Fruit fly (Drosophila melanogaster) whole organism, wandering third instar larva: ENCODE measurements around the gene HHEX.

Experiments
- CG32264 ChIP-seq: fragments of 200-800 bp; sonication (Bioruptor generic); optimal IDR thresholded peaks from 2 replicates; lab custom pipeline; 2016; ENCODE audit warnings: missing biosample characterization, missing genetic modification characterization
- CG9705 ChIP-seq: fragments of 200-800 bp; sonication (Bioruptor generic); optimal IDR thresholded peaks from 2 replicates; lab custom pipeline; 2018; ENCODE audit warnings: missing biosample characterization, mild to moderate bottlenecking, missing genetic modification characterization
- CrebA ChIP-seq: fragments of 200-800 bp; sonication (Bioruptor generic); optimal IDR thresholded peaks from 2 replicates; lab custom pipeline; 2016; ENCODE audit warnings: missing biosample characterization, mild to moderate bottlenecking, missing genetic modification characterization, borderline replicate concordance
- Dfd ChIP-seq: fragments of >200 bp; optimal IDR thresholded peaks from 2 replicates; lab custom pipeline; 2017; ENCODE audit warnings: missing biosample characterization, missing genetic modification characterization
- Dif ChIP-seq: fragments of 200-275, 200-300 bp; sonication (Bioruptor generic); optimal IDR thresholded peaks from 2 replicates; lab custom pipeline; 2018; ENCODE audit warnings: missing biosample characterization, missing genetic modification characterization; ENCODE audit not compliant: partially characterized antibody
- HLH106 ChIP-seq: fragments of 200-800 bp; optimal IDR thresholded peaks from 3 replicates; lab custom pipeline; 2019; ENCODE audit warnings: missing biosample characterization, mild to moderate bottlenecking, missing genetic modification characterization, moderate library complexity
- Hnf4 ChIP-seq: fragments of 200-800 bp; sonication (Bioruptor generic); optimal IDR thresholded peaks from 2 replicates; lab custom pipeline; 2016; ENCODE audit warnings: missing biosample characterization, mild to moderate bottlenecking, missing genetic modification characterization
- Hr78 ChIP-seq: fragments of >200 bp; optimal IDR thresholded peaks from 2 replicates; lab custom pipeline; 2017; ENCODE audit warnings: missing biosample characterization, missing genetic modification characterization
- Hr83 ChIP-seq: fragments of 200-300 bp; sonication (Bioruptor generic); optimal IDR thresholded peaks from 2 replicates; lab custom pipeline; 2016; ENCODE audit warnings: missing biosample characterization, mild to moderate bottlenecking, missing genetic modification characterization, moderate library complexity; ENCODE audit not compliant: poor library complexity, severe bottlenecking
- Jra ChIP-seq: sonication (Bioruptor generic); optimal IDR thresholded peaks from 2 replicates; lab custom pipeline; 2016; ENCODE audit warnings: missing biosample characterization, missing genetic modification characterization
- Myc ChIP-seq: fragments of >200 bp; optimal IDR thresholded peaks from 2 replicates; lab custom pipeline; 2017
- N ChIP-seq: fragments of >200 bp; optimal IDR thresholded peaks from 2 replicates; lab custom pipeline; 2018; ENCODE audit warnings: missing biosample characterization, missing external identifiers, missing genetic modification characterization
- OdsH ChIP-seq: fragments of 200-800 bp; sonication (Bioruptor generic); optimal IDR thresholded peaks from 2 replicates; lab custom pipeline; 2016; ENCODE audit warnings: missing biosample characterization, mild to moderate bottlenecking, missing genetic modification characterization
- Rel ChIP-seq, 2 experiments: fragments of 200-800 bp; sonication (Bioruptor generic) in 1 of 2; optimal IDR thresholded peaks; 2 replicates in 1 of 2; 3 replicates in 1 of 2; lab custom pipeline; 2016 to 2019; ENCODE audit warnings: mild to moderate bottlenecking in 2 of 2, missing biosample characterization in 2 of 2, missing genetic modification characterization in 2 of 2, moderate library complexity in 1 of 2
- Sp1 ChIP-seq: fragments of 200-800 bp; sonication (Bioruptor generic); optimal IDR thresholded peaks from 3 replicates; lab custom pipeline; 2019; ENCODE audit warnings: missing biosample characterization, mild to moderate bottlenecking, missing genetic modification characterization, moderate library complexity
- Vsx2 ChIP-seq: fragments of 200-300, 225-300 bp; sonication (Bioruptor generic); optimal IDR thresholded peaks from 2 replicates; lab custom pipeline; 2018; ENCODE audit warnings: missing biosample characterization, missing genetic modification characterization; ENCODE audit not compliant: partially characterized antibody
- brk ChIP-seq: fragments of 200-800 bp; sonication (Bioruptor generic); optimal IDR thresholded peaks from 2 replicates; lab custom pipeline; 2016; ENCODE audit warnings: missing biosample characterization, mild to moderate bottlenecking, missing genetic modification characterization
- dl ChIP-seq, 2 experiments: fragments of 175-275, 200-275 bp in 1 of 2; fragments of 200-275 bp in 1 of 2; sonication (Bioruptor generic); optimal IDR thresholded peaks; lab custom pipeline; 2018; ENCODE audit warnings: mild to moderate bottlenecking in 2 of 2, missing biosample characterization in 2 of 2, missing genetic modification characterization in 2 of 2, moderate library complexity in 2 of 2; ENCODE audit not compliant: partially characterized antibody in 2 of 2, insufficient read depth in 1 of 2
- dmrt93B ChIP-seq: fragments of 200-800 bp; sonication (Bioruptor generic); optimal IDR thresholded peaks from 2 replicates; lab custom pipeline; 2018; ENCODE audit warnings: missing biosample characterization, mild to moderate bottlenecking, missing genetic modification characterization
- dsf ChIP-seq: sonication (Bioruptor generic); optimal IDR thresholded peaks from 2 replicates; lab custom pipeline; 2016; ENCODE audit warnings: missing biosample characterization, missing genetic modification characterization, borderline replicate concordance
- ey ChIP-seq: fragments of 200-800 bp; sonication (Bioruptor generic); optimal IDR thresholded peaks from 2 replicates; lab custom pipeline; 2016; ENCODE audit warnings: missing biosample characterization, missing genetic modification characterization
- foxo ChIP-seq, 2 experiments: fragments of 200-800 bp; sonication (Bioruptor generic); optimal IDR thresholded peaks; 2 replicates in 1 of 2; 3 replicates in 1 of 2; lab custom pipeline; 2016 to 2017; ENCODE audit warnings: missing biosample characterization in 2 of 2, missing genetic modification characterization in 2 of 2
- fru ChIP-seq: fragments of 200-800 bp; sonication (Bioruptor generic); optimal IDR thresholded peaks from 3 replicates; lab custom pipeline; 2016; ENCODE audit warnings: missing biosample characterization, mild to moderate bottlenecking, missing genetic modification characterization
- jim ChIP-seq: fragments of 175-275, 200-325 bp; sonication (Bioruptor generic); optimal IDR thresholded peaks from 2 replicates; lab custom pipeline; 2016; ENCODE audit warnings: missing biosample characterization, mild to moderate bottlenecking, missing genetic modification characterization
- lola ChIP-seq: fragments of >200 bp; optimal IDR thresholded peaks from 2 replicates; lab custom pipeline; 2017; ENCODE audit warnings: missing biosample characterization, missing genetic modification characterization
- pan ChIP-seq: fragments of >200 bp; optimal IDR thresholded peaks from 2 replicates; lab custom pipeline; 2017
- psq ChIP-seq: fragments of 200-800 bp; sonication (Bioruptor generic); optimal IDR thresholded peaks from 3 replicates; lab custom pipeline; 2017; ENCODE audit warnings: missing biosample characterization, mild to moderate bottlenecking, missing genetic modification characterization, moderate library complexity
- rgr ChIP-seq: fragments of 200-800 bp; sonication (Bioruptor generic); optimal IDR thresholded peaks from 3 replicates; lab custom pipeline; 2016; ENCODE audit warnings: missing biosample characterization, mild to moderate bottlenecking, missing genetic modification characterization
- sage ChIP-seq: fragments of 200-800 bp; sonication (Bioruptor generic); optimal IDR thresholded peaks from 2 replicates; lab custom pipeline; 2016; ENCODE audit warnings: missing biosample characterization, mild to moderate bottlenecking, missing genetic modification characterization
- sv ChIP-seq: fragments of 200-800 bp; sonication (Bioruptor generic); optimal IDR thresholded peaks from 3 replicates; lab custom pipeline; 2016; ENCODE audit warnings: missing biosample characterization, missing genetic modification characterization
- tai ChIP-seq: sonication (Bioruptor generic); optimal IDR thresholded peaks from 2 replicates; lab custom pipeline; 2016; ENCODE audit warnings: missing biosample characterization, missing genetic modification characterization
- woc ChIP-seq: sonication (Bioruptor generic); optimal IDR thresholded peaks from 2 replicates; lab custom pipeline; 2016; ENCODE audit warnings: missing biosample characterization, mild to moderate bottlenecking, missing genetic modification characterization

The HHEX gene

DNA sequence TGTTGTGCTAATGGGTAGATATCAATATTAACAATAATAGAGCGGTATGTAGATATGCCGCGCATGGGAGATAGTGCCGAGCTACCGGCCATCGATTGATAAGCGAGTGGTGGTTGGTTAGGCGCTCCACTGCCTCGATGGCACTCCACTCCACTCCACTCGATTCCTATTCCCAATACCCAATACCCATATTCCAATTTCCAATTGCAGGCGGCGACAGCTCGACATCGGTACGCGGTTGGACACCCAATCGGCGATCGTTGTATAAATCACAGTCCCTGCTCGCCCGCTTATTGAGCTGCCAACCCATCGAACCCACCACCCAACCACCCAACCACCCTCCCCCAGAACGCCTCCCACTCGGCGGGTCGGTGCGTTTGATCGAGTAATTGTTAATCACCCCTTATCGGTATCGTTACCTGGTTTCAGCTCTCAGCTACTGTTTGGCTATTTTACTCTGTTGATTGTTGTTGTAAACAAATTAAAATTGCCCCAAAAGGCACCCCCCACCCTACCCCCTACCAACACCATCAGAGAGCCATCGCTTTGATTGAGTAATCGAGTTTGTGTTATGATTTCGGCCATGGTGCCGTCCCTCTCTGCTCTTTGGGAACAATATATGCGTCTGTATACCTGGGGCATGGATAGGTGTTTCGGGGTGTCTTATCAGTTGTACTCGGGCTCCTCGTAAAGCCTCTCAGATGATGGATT, at the start of gene HHEX:
Gene HHEX, minus strand, starts transcription at position 51 of the 711 bp plus-strand sequence.
- TF ChIP-seq Jra (GFP tag; lab: Kevin White, UChicago), result no peak
- no peak for TF ChIP-seq sage (GFP tag; lab: Kevin White, UChicago)
- no peak for TF ChIP-seq lola (GFP tag; lab: Kevin White, UChicago)
- no peak for TF ChIP-seq brk
- no peak for TF ChIP-seq Rel (GFP tag; optimal IDR thresholded peaks at IDR 0.05; lab: Kevin White, UChicago)
- peak; percentile 20 for TF ChIP-seq Rel (tag; optimal IDR thresholded peaks at IDR 0.05; lab: Kevin White, UChicago)
- TF ChIP-seq HLH106 (tag; lab: Kevin White, UChicago), result no peak
- TF ChIP-seq jim (GFP tag; lab: Kevin White, UChicago), result no peak
- no peak for TF ChIP-seq fru (GFP tag; lab: Kevin White, UChicago)

DNA sequence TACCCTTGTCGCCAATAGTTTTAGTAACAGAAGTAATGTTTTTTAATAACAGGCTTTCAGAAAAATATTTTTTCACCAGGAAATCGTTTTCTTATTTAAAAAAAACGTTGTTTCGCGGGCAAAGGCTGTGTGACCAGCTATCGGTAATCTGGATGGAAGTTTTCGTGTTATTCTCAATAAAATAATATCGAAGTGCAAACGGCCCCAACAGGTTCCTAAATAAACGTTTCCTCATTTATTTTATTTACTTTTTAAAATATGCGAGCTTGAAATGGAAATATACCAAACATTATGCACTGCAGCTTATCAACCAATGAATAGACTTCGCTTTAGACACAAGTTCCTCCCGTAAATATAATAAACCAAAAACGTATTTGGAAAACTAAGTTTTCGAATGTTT, 49.3 kb upstream of the HHEX start, which contains the start of gene Ice2:
Gene Ice2, plus strand, starts transcription at position 167 of the 400 bp plus-strand sequence.
- TF ChIP-seq Dfd (GFP tag; lab: Kevin White, UChicago), result no peak
- peak; percentile 43 to 86 for TF ChIP-seq dl (GFP tag; optimal IDR thresholded peaks at IDR 0.05; lab: Kevin White, UChicago; ENCODE audit: insufficient read depth in 1 of 2, partially characterized antibody in 2 of 2)
- TF ChIP-seq Dif (GFP tag; lab: Kevin White, UChicago), result peak; percentile 98
- TF ChIP-seq Hr78 (GFP tag; lab: Kevin White, UChicago), result no peak
- TF ChIP-seq foxo (GFP tag; optimal IDR thresholded peaks at IDR 0.05; lab: Kevin White, UChicago), result no peak
- TF ChIP-seq Vsx2, result peak; percentile 99

DNA sequence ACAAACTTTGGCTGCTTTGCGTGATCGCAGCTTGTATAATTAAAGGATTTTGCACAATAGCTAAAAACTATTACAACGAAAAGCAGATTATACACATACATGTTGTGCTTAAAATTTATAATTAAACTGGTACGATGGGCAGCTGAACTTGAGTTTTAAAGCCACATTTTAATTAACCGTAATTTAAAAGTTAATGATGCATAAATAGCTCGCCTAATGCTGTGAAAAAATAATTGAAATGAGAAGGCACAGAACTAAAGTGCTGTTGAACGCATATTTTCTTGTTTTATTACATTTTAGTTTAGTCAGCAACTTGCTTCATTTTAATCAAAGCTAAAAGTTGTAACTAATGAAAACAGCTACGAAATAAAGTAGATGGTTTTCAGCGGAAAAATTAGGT, 48.9 kb upstream of the HHEX start, which contains the start of gene Obp93a:
Gene Obp93a, minus strand, starts transcription at position 101 of the 400 bp plus-strand sequence.
- no peak for TF ChIP-seq HLH106 (tag; lab: Kevin White, UChicago)
- TF ChIP-seq CG32264 (GFP tag; lab: Kevin White, UChicago), result no peak
- TF ChIP-seq Sp1 (GFP tag; lab: Kevin White, UChicago), result no peak
- no peak for TF ChIP-seq sv (GFP tag; lab: Kevin White, UChicago)
- no peak for TF ChIP-seq dsf (GFP tag; lab: Kevin White, UChicago)
- no peak for TF ChIP-seq tai
- TF ChIP-seq dmrt93B (GFP tag; lab: Kevin White, UChicago), result no peak
- TF ChIP-seq ey (GFP tag; lab: Kevin White, UChicago), result no peak
- TF ChIP-seq brk, result no peak
- no peak for TF ChIP-seq lola (GFP tag; lab: Kevin White, UChicago)

DNA sequence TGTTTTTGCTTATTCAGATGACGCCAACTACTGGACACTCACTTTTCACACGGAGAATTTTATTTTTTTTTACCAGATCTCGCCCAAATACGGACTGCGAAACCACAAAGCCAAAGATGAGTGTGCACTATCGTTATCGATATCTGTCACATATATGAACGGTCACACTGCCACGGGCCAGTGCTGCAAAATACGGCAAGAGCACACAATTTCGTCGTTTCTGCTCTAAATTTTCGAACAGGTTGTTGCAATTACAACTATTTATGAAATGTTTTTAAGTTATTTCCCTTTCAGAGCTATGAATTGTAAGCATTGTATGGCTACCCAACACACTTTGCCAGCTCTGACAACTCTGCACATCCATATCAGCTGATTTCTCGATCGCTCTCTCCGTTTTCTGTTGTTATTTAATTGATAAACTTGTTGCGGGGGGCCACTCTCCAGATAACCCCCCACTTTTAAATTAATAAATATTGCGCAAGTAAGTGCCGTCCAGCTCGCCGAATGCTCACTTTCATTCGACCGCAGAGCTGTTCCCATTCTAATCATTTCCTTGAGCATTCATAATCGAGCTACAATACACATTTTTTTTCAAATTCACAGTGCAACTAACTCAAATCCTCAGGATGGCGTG, 46.7 kb upstream of the HHEX start, which contains the start of the genes slmb and CG5793:
Gene slmb, minus strand, starts transcription at position 134 of the 634 bp plus-strand sequence.
Gene CG5793, plus strand, starts transcription at position 222 of the 634 bp plus-strand sequence.
- TF ChIP-seq CG9705 (GFP tag; lab: Kevin White, UChicago), result peak; percentile 25
- TF ChIP-seq Myc (lab: Kevin White, UChicago), result peak; percentile 50
- TF ChIP-seq sv (GFP tag; lab: Kevin White, UChicago), result peak; percentile 47
- no peak for TF ChIP-seq jim (GFP tag; lab: Kevin White, UChicago)
- TF ChIP-seq Dfd (GFP tag; lab: Kevin White, UChicago), result no peak
- peak; percentile 64 for TF ChIP-seq ey (GFP tag; lab: Kevin White, UChicago)
- TF ChIP-seq Hr83 (GFP tag; lab: Kevin White, UChicago), result peak; percentile 80
- no peak for TF ChIP-seq sage (GFP tag; lab: Kevin White, UChicago)
- peak; percentile 58 for TF ChIP-seq HLH106 (tag; lab: Kevin White, UChicago)
- TF ChIP-seq foxo (GFP tag; optimal IDR thresholded peaks at IDR 0.05; lab: Kevin White, UChicago), result peak in 1 of 2 experiments; percentile 82
- no peak for TF ChIP-seq Hnf4
- no peak for TF ChIP-seq CG32264 (GFP tag; lab: Kevin White, UChicago)
- peak; percentile 49 for TF ChIP-seq OdsH (GFP tag; lab: Kevin White, UChicago)
- TF ChIP-seq Sp1 (GFP tag; lab: Kevin White, UChicago), result peak; percentile 63
- TF ChIP-seq rgr (GFP tag; lab: Kevin White, UChicago), result peak; percentile 74
- no peak for TF ChIP-seq Hr78 (GFP tag; lab: Kevin White, UChicago)
- peak; percentile 81 for TF ChIP-seq Jra (GFP tag; lab: Kevin White, UChicago)
- TF ChIP-seq fru (GFP tag; lab: Kevin White, UChicago), result no peak
- no peak for TF ChIP-seq woc (GFP tag; lab: Kevin White, UChicago)
- TF ChIP-seq N (GFP tag; lab: Kevin White, UChicago), result no peak
- no peak for TF ChIP-seq CrebA
- no peak for TF ChIP-seq pan (lab: Kevin White, UChicago)
- peak; percentile 58 for TF ChIP-seq psq (GFP tag; lab: Kevin White, UChicago)
- TF ChIP-seq Dif (GFP tag; lab: Kevin White, UChicago), result no peak
